Worm (Caenorhabditis elegans) whole organism, L4 larva: Measurements from ENCODE around the gene fbxa-202.
A peak's percentile ranks its signal among the peaks of the same experiment; 100 is the strongest.

Experiments used
- F49E8.2 ChIP-seq: sonication (generic microtip); optimal IDR thresholded peaks from 2 replicates; lab custom pipeline; 2016; ENCODE audit warnings: missing compliant biosample characterization, mild to moderate bottlenecking, missing genetic modification characterization, borderline replicate concordance
- T20F7.1 ChIP-seq: fragments of 200-800 bp; sonication (Bioruptor generic); optimal IDR thresholded peaks from 2 replicates; lab custom pipeline; 2018; ENCODE audit warnings: mild to moderate bottlenecking, missing genetic modification characterization, missing compliant biosample characterization
- Y48G9A.11 ChIP-seq: fragments of 200-800 bp; sonication (Bioruptor generic); IDR thresholded peaks from 2 replicates; pipeline ENCODE4 v1.3.6; 2022; ENCODE audit warnings: missing genetic modification reagents, missing genetic modification characterization, missing compliant biosample characterization
- Y75B8A.6 ChIP-seq: fragments of 200-800 bp; sonication (Bioruptor generic); IDR thresholded peaks from 2 replicates; pipeline ENCODE4 v1.3.6; 2022; ENCODE audit warnings: missing genetic modification reagents, missing genetic modification characterization, missing compliant biosample characterization
- ZK546.5 ChIP-seq, 2 experiments: sonication (generic microtip); optimal IDR thresholded peaks; 2 replicates each; lab custom pipeline; 2017; ENCODE audit warnings: missing biosample characterization in 2 of 2, missing genetic modification characterization in 2 of 2
- aha-1 ChIP-seq: fragments of 150-350 bp; peaks from one replicate; lab custom pipeline; 2014; ENCODE audit warnings: missing biosample characterization, missing genetic modification characterization
- ama-1 ChIP-seq: fragments of 150-350 bp; optimal IDR thresholded peaks from 2 replicates; lab custom pipeline; 2014; ENCODE audit warnings: inconsistent platforms, mixed read lengths
- arid-1 ChIP-seq: fragments of 200-800 bp; sonication (Bioruptor generic); conservative IDR thresholded peaks from 2 replicates; pipeline ENCODE4 v1.3.6; 2022; ENCODE audit warnings: missing genetic modification reagents, missing genetic modification characterization, missing compliant biosample characterization
- ceh-20 ChIP-seq: fragments of 200-800 bp; sonication (Bioruptor generic); IDR thresholded peaks from 2 replicates; pipeline ENCODE4 v1.3.6; 2022; ENCODE audit warnings: missing genetic modification reagents, missing genetic modification characterization, missing compliant biosample characterization
- ceh-32 ChIP-seq: sonication (generic microtip); optimal IDR thresholded peaks from 2 replicates; lab custom pipeline; 2016; ENCODE audit warnings: mild to moderate bottlenecking, missing genetic modification characterization, missing compliant biosample characterization; ENCODE audit not compliant: poor library complexity
- ceh-44 ChIP-seq: fragments of 200-800 bp; sonication (Bioruptor generic); IDR thresholded peaks from 2 replicates; pipeline ENCODE4 v1.3.6; 2022; ENCODE audit warnings: missing genetic modification reagents, missing genetic modification characterization, missing compliant biosample characterization
- ces-1 ChIP-seq: fragments of 150-350 bp; sonication (generic microtip); optimal IDR thresholded peaks from 4 replicates; lab custom pipeline; 2014; ENCODE audit warnings: missing biosample characterization, missing genetic modification reagents, missing genetic modification characterization
- ctbp-1 ChIP-seq: fragments of 200-800 bp; sonication (Bioruptor generic); IDR thresholded peaks from 2 replicates; pipeline ENCODE4 v1.3.6; 2022; ENCODE audit warnings: missing genetic modification reagents, missing genetic modification characterization, missing compliant biosample characterization
- daf-16 ChIP-seq, 3 experiments: sonication (generic microtip); optimal IDR thresholded peaks; 2 replicates each; lab custom pipeline; 2016 to 2017; ENCODE audit warnings: missing genetic modification characterization in 3 of 3, missing genetic modification reagents in 3 of 3, mild to moderate bottlenecking in 2 of 3, missing compliant biosample characterization in 2 of 3, missing biosample characterization in 1 of 3, moderate library complexity in 1 of 3
- dmd-8 ChIP-seq: fragments of 200-800 bp; sonication (Bioruptor generic); IDR thresholded peaks from 2 replicates; pipeline ENCODE4 v1.3.6; 2022; ENCODE audit warnings: missing genetic modification characterization, missing compliant biosample characterization
- dpl-1 ChIP-seq: fragments of 150-350 bp; optimal IDR thresholded peaks from 2 replicates; lab custom pipeline; 2014; ENCODE audit warnings: missing biosample characterization, missing genetic modification reagents, missing genetic modification characterization
- fos-1 ChIP-seq: fragments of 150-350 bp; optimal IDR thresholded peaks from 2 replicates; lab custom pipeline; 2014; ENCODE audit warnings: missing biosample characterization, missing genetic modification characterization
- hif-1 ChIP-seq, 2 experiments: sonication (generic microtip); optimal IDR thresholded peaks; 2 replicates each; lab custom pipeline; 2016 to 2017; ENCODE audit warnings: missing compliant biosample characterization in 2 of 2, missing genetic modification characterization in 2 of 2, missing genetic modification reagents in 2 of 2, missing genotype in 2 of 2, mild to moderate bottlenecking in 1 of 2
- hmg-1.1 ChIP-seq: fragments of 200-800 bp; sonication (Bioruptor generic); IDR thresholded peaks from 2 replicates; pipeline ENCODE4 v1.3.6; 2022; ENCODE audit warnings: missing genetic modification reagents, missing genetic modification characterization, missing compliant biosample characterization
- jun-1 ChIP-seq: fragments of 150-350 bp; optimal IDR thresholded peaks from 2 replicates; lab custom pipeline; 2014; ENCODE audit warnings: missing biosample characterization, missing genetic modification reagents, missing genetic modification characterization
- lin-13 ChIP-seq: fragments of 150-350 bp; optimal IDR thresholded peaks from 2 replicates; lab custom pipeline; 2014; ENCODE audit warnings: missing biosample characterization, missing genetic modification reagents, missing genetic modification characterization
- lin-15B ChIP-seq: fragments of 150-350 bp; sonication (generic microtip); optimal IDR thresholded peaks from 3 replicates; lab custom pipeline; 2014; ENCODE audit warnings: missing biosample characterization, missing genetic modification characterization
- lin-29 ChIP-seq: fragments of 200-800 bp; sonication (Bioruptor generic); IDR thresholded peaks from 2 replicates; pipeline ENCODE4 v1.3.6; 2022; ENCODE audit warnings: missing genetic modification reagents, missing genetic modification characterization, missing compliant biosample characterization
- lin-38 ChIP-seq: fragments of 200-800 bp; sonication (Bioruptor generic); IDR thresholded peaks from 2 replicates; pipeline ENCODE4 v1.3.6; 2022; ENCODE audit warnings: missing genetic modification reagents, missing genetic modification characterization, missing compliant biosample characterization
- lin-39 ChIP-seq: fragments of 150-350 bp; optimal IDR thresholded peaks from 2 replicates; lab custom pipeline; 2014; ENCODE audit warnings: missing biosample characterization, missing genetic modification reagents, missing genetic modification characterization
- madf-9 ChIP-seq: fragments of 200-800 bp; sonication (Bioruptor generic); conservative IDR thresholded peaks from 2 replicates; pipeline ENCODE4 v1.3.6; 2022; ENCODE audit warnings: missing genetic modification reagents, missing genetic modification characterization, missing compliant biosample characterization
- mdl-1 ChIP-seq, 2 experiments: fragments of 150-350 bp in 1 of 2; sonication (generic microtip) in 1 of 2; optimal IDR thresholded peaks; 2 replicates each; lab custom pipeline; 2014 to 2017; ENCODE audit warnings: missing biosample characterization in 2 of 2, missing genetic modification characterization in 2 of 2
- mdt-29 ChIP-seq: fragments of 200-800 bp; sonication (Bioruptor generic); IDR thresholded peaks from 2 replicates; pipeline ENCODE4 v1.3.6; 2022; ENCODE audit warnings: missing genetic modification reagents, missing genetic modification characterization, missing compliant biosample characterization
- mep-1 ChIP-seq: fragments of 150-350 bp; sonication (generic microtip); optimal IDR thresholded peaks from 3 replicates; lab custom pipeline; 2014; ENCODE audit warnings: missing biosample characterization, missing genetic modification characterization
- mes-2 ChIP-seq: sonication (generic microtip); optimal IDR thresholded peaks from 2 replicates; lab custom pipeline; 2016; ENCODE audit warnings: missing genotype, mild to moderate bottlenecking, missing genetic modification characterization, missing compliant biosample characterization; ENCODE audit not compliant: poor library complexity, severe bottlenecking
- nhr-11 ChIP-seq: fragments of 150-350 bp; optimal IDR thresholded peaks from 2 replicates; lab custom pipeline; 2014; ENCODE audit warnings: missing biosample characterization, missing genetic modification characterization
- nhr-237 ChIP-seq: sonication (generic microtip); optimal IDR thresholded peaks from 2 replicates; lab custom pipeline; 2017; ENCODE audit warnings: missing biosample characterization, missing genetic modification characterization
- nhr-25 ChIP-seq: sonication (generic microtip); optimal IDR thresholded peaks from 2 replicates; lab custom pipeline; 2017; ENCODE audit warnings: missing genetic modification characterization, mild to moderate bottlenecking, missing compliant biosample characterization, antibody characterized with exemption, moderate library complexity, borderline replicate concordance; ENCODE audit not compliant: insufficient read depth
- nhr-48 ChIP-seq: sonication (generic microtip); optimal IDR thresholded peaks from 2 replicates; lab custom pipeline; 2016; ENCODE audit warnings: mild to moderate bottlenecking, missing genetic modification characterization, missing compliant biosample characterization
- nhr-76 ChIP-seq: fragments of 150-350 bp; optimal IDR thresholded peaks from 2 replicates; lab custom pipeline; 2014; ENCODE audit warnings: missing biosample characterization, missing genetic modification characterization
- nhr-77 ChIP-seq: fragments of 150-350 bp; optimal IDR thresholded peaks from 2 replicates; lab custom pipeline; 2014; ENCODE audit warnings: missing biosample characterization, missing genetic modification characterization
- php-3 ChIP-seq: fragments of 200-800 bp; sonication (Bioruptor generic); IDR thresholded peaks from 2 replicates; pipeline ENCODE4 v1.3.6; 2022; ENCODE audit warnings: missing genetic modification reagents, missing genetic modification characterization, missing compliant biosample characterization
- pqm-1 ChIP-seq: sonication (generic microtip); optimal IDR thresholded peaks from 2 replicates; lab custom pipeline; 2017; ENCODE audit warnings: missing biosample characterization, missing genetic modification characterization
- saeg-2 ChIP-seq: fragments of 200-800 bp; sonication (Bioruptor generic); IDR thresholded peaks from 2 replicates; pipeline ENCODE4 v1.3.6; 2022; ENCODE audit warnings: missing genetic modification reagents, missing genetic modification characterization, missing compliant biosample characterization
- set-16 ChIP-seq: fragments of 200-800 bp; sonication (Bioruptor generic); IDR thresholded peaks from 2 replicates; pipeline ENCODE4 v1.3.6; 2022; ENCODE audit warnings: missing genetic modification reagents, missing genetic modification characterization, missing compliant biosample characterization
- skn-1 ChIP-seq: fragments of 150-350 bp; optimal IDR thresholded peaks from 2 replicates; lab custom pipeline; 2014; ENCODE audit warnings: missing biosample characterization, missing genetic modification characterization
- spr-1 ChIP-seq: sonication (generic microtip); optimal IDR thresholded peaks from 2 replicates; lab custom pipeline; 2016; ENCODE audit warnings: mild to moderate bottlenecking, missing genetic modification characterization, missing compliant biosample characterization
- unc-130 ChIP-seq: sonication (generic microtip); optimal IDR thresholded peaks from 2 replicates; lab custom pipeline; 2016; ENCODE audit warnings: missing genetic modification reagents, missing genetic modification characterization, missing compliant biosample characterization
- unc-39 ChIP-seq: sonication (generic microtip); optimal IDR thresholded peaks from 2 replicates; lab custom pipeline; 2017; ENCODE audit warnings: missing biosample characterization, missing genetic modification characterization
- unc-62 ChIP-seq, 3 experiments: fragments of 150-350 bp in 1 of 3; sonication (generic microtip); optimal IDR thresholded peaks in 2 of 3; peaks in 1 of 3; 1 replicate in 1 of 3; 2 replicates in 2 of 3; lab custom pipeline; 2014 to 2017; ENCODE audit warnings: missing biosample characterization in 3 of 3, missing genetic modification characterization in 3 of 3, missing genetic modification reagents in 3 of 3, missing genotype in 1 of 3
- vab-7 ChIP-seq: fragments of 200-800 bp; sonication (Bioruptor generic); IDR thresholded peaks from 2 replicates; pipeline ENCODE4 v1.3.6; 2022; ENCODE audit warnings: missing genetic modification reagents, missing genetic modification characterization, missing compliant biosample characterization
- zag-1 ChIP-seq: fragments of 150-350 bp; optimal IDR thresholded peaks from 2 replicates; lab custom pipeline; 2014; ENCODE audit warnings: missing biosample characterization, missing genetic modification characterization
- zfp-2 ChIP-seq: sonication (generic microtip); optimal IDR thresholded peaks from 2 replicates; lab custom pipeline; 2016; ENCODE audit warnings: mild to moderate bottlenecking, missing genetic modification characterization, missing compliant biosample characterization
- zip-11 ChIP-seq: fragments of 200-800 bp; sonication (Bioruptor generic); IDR thresholded peaks from 2 replicates; pipeline ENCODE4 v1.3.6; 2022; ENCODE audit warnings: missing genetic modification characterization, missing compliant biosample characterization
- zip-2 ChIP-seq: fragments of 150-350 bp; optimal IDR thresholded peaks from 2 replicates; lab custom pipeline; 2014; ENCODE audit warnings: missing biosample characterization, missing genetic modification characterization
- ztf-11 ChIP-seq: fragments of 150-350 bp; optimal IDR thresholded peaks from 2 replicates; lab custom pipeline; 2014; ENCODE audit warnings: missing biosample characterization, missing genetic modification characterization
- ztf-7 ChIP-seq: fragments of 150-350 bp; optimal IDR thresholded peaks from 2 replicates; lab custom pipeline; 2014; ENCODE audit warnings: missing biosample characterization, missing genetic modification characterization

The fbxa-202 gene

DNA sequence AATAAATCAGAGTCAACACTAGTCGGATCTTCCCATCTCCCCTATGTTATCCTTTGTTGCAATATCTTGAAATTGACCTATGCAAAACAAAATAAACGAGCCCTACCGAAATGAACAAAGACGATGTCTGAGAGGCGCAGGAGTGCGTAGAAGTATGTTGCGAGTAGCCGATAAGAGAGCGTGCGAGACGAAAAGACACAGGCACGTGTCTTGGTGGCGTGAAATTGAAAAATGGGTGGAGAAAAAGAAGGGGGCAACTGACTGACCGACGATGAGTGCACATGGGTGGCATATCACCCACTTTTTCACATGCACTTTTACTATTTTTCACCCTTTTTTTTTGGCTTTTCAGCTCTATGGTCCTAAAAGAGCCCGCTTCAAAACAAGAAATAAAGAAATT, 21.1 kb downstream of the fbxa-202 start:
- TF ChIP-seq nhr-11 (tag; lab: Kevin White, UChicago) (no peak), jun-1 (tag; lab: Kevin White, UChicago) (no peak), Y48G9A.11 (GFP tag; lab: Robert Waterston, UW) (no peak), nhr-25 (tag; lab: Kevin White, UChicago) (no peak), zag-1 (tag; lab: Kevin White, UChicago) (no peak), set-16 (GFP tag; lab: Robert Waterston, UW) (no peak), nhr-76 (tag; lab: Kevin White, UChicago) (no peak), zip-2 (tag; lab: Kevin White, UChicago) (no peak), arid-1 (GFP tag; lab: Robert Waterston, UW) (no peak), skn-1 (tag; lab: Kevin White, UChicago) (no peak), ceh-44 (GFP tag; lab: Robert Waterston, UW) (no peak), zfp-2 (tag; lab: Kevin White, UChicago) (no peak), ama-1 (lab: Kevin White, UChicago) (no peak), ctbp-1 (GFP tag; lab: Robert Waterston, UW) (0 out of 2 replicates have a peak, but pooled peaks have one; percentile 45), lin-38 (no peak), dpl-1 (GFP tag; lab: Kevin White, UChicago) (no peak), saeg-2 (GFP tag; lab: Robert Waterston, UW) (no peak), unc-130 (GFP tag; lab: Kevin White, UChicago) (no peak), mes-2 (tag; lab: Kevin White, UChicago) (no peak), lin-13 (no peak), ztf-11 (no peak), nhr-48 (tag; lab: Kevin White, UChicago) (no peak), nhr-77 (tag; lab: Kevin White, UChicago) (no peak), mep-1 (tag; lab: Kevin White, UChicago) (peak; percentile 46), F49E8.2 (tag; lab: Kevin White, UChicago) (no peak), zip-11 (GFP tag; lab: Robert Waterston, UW) (no peak), unc-62 (GFP tag; optimal IDR thresholded peaks at IDR 0.05 in 1 of 2; lab: Kevin White, UChicago) (peak in 1 of 2 experiments; percentile 97), unc-62 (tag; optimal IDR thresholded peaks at IDR 0.05; lab: Kevin White, UChicago) (no peak), ztf-7 (tag; lab: Kevin White, UChicago) (no peak), lin-29 (no peak), spr-1 (tag; lab: Kevin White, UChicago) (no peak), unc-39 (tag; lab: Kevin White, UChicago) (no peak), aha-1 (peak; percentile 90), mdl-1 (tag; optimal IDR thresholded peaks at IDR 0.05; lab: Kevin White, UChicago) (peak; percentile 12 to 87), fos-1 (tag; lab: Kevin White, UChicago) (no peak), lin-15B (no peak), hmg-1.1 (GFP tag; lab: Robert Waterston, UW) (no peak), Y75B8A.6 (GFP tag; lab: Robert Waterston, UW) (no peak), nhr-237 (no peak), vab-7 (GFP tag; lab: Robert Waterston, UW) (no peak), ZK546.5 (tag; optimal IDR thresholded peaks at IDR 0.05; lab: Kevin White, UChicago) (no peak), ces-1 (GFP tag; lab: Kevin White, UChicago) (no peak), T20F7.1 (GFP tag; lab: Kevin White, UChicago) (no peak), madf-9 (GFP tag; lab: Robert Waterston, UW) (no peak), lin-39 (tag; lab: Kevin White, UChicago) (no peak), dmd-8 (no peak), php-3 (GFP tag; lab: Robert Waterston, UW) (no peak), pqm-1 (tag; lab: Kevin White, UChicago) (no peak), mdt-29 (GFP tag; lab: Robert Waterston, UW) (no peak), ceh-32 (tag; lab: Kevin White, UChicago) (no peak), ceh-20 (GFP tag; lab: Robert Waterston, UW) (peak; percentile 25; the same call in 1 of the 2 replicates), hif-1 (tag; optimal IDR thresholded peaks at IDR 0.05; lab: Kevin White, UChicago) (peak in 1 of 2 experiments; percentile 14), daf-16 (GFP tag; optimal IDR thresholded peaks at IDR 0.05; lab: Kevin White, UChicago) (no peak), daf-16 (tag; optimal IDR thresholded peaks at IDR 0.05; lab: Kevin White, UChicago) (no peak)
